Fruit fly (Drosophila melanogaster): ENCODE results near the gene RpL37A.

RpL37A gene

DNA sequence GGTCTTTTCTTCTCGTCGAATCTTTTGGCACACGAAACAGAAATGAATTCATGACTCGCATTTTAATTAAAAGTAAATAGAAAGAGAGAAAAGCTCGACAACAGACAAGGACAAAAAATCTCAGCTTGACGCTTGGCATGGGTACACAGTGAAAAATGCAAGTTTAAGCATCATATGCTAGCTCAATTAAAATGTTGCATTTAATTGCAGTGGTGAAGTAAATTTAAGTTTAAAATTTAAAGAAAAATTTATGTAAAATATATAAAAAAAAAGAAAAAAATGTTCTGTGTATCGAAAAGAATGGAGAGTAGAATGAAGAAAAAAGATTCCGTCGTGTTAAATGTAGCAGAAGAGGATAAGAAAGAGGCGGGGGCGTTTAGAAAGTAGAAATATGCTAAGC is 14.8 kb downstream of the RpL37A start (continued):
- TF ChIP-seq Hr39 (GFP tag; optimal IDR thresholded peaks at IDR 0.05), result peak; percentile 14
- TF ChIP-seq CG6854 (GFP tag; optimal IDR thresholded peaks at IDR 0.05), result no peak
- TF ChIP-seq Eip93F (GFP tag; optimal IDR thresholded peaks at IDR 0.05), result no peak
- TF ChIP-seq Sox15 (GFP tag; optimal IDR thresholded peaks at IDR 0.05), result no peak
- peak; percentile 65 for TF ChIP-seq CG32006 (GFP tag; optimal IDR thresholded peaks at IDR 0.05)
- TF ChIP-seq CG10631 (GFP tag; optimal IDR thresholded peaks at IDR 0.05), result peak; percentile 35
- TF ChIP-seq Blimp-1 (GFP tag; optimal IDR thresholded peaks at IDR 0.05), result no peak
- no peak for TF ChIP-seq CG8319 (GFP tag; optimal IDR thresholded peaks at IDR 0.05)
- TF ChIP-seq CG9139 (GFP tag; optimal IDR thresholded peaks at IDR 0.05), result no peak
- TF ChIP-seq CG6163 (GFP tag; IDR thresholded peaks at IDR 0.05), result peak; percentile 47; the same call in 2 of the 3 replicates
- TF ChIP-seq vri (GFP tag; optimal IDR thresholded peaks at IDR 0.05), result no peak
- peak; percentile 20 for TF ChIP-seq CG31627 (GFP tag; optimal IDR thresholded peaks at IDR 0.05)
- TF ChIP-seq CG1621 (tag; optimal IDR thresholded peaks at IDR 0.05), result no peak
- TF ChIP-seq achi (GFP tag; optimal IDR thresholded peaks at IDR 0.05), result peak; percentile 37
- no peak for TF ChIP-seq Smox (GFP tag; optimal IDR thresholded peaks at IDR 0.05)
- peak; percentile 31 for TF ChIP-seq topi (GFP tag; optimal IDR thresholded peaks at IDR 0.05)
- TF ChIP-seq CG7368 (GFP tag; optimal IDR thresholded peaks at IDR 0.05), result no peak
- peak; percentile 12 for TF ChIP-seq CG4318 (GFP tag; optimal IDR thresholded peaks at IDR 0.05)
- no peak for TF ChIP-seq Ets21C (GFP tag; optimal IDR thresholded peaks at IDR 0.05)
- peak; percentile 45 for TF ChIP-seq CG8632 (GFP tag; optimal IDR thresholded peaks at IDR 0.05)
- peak; percentile 13 for TF ChIP-seq Ets96B (tag; optimal IDR thresholded peaks at IDR 0.05)
- TF ChIP-seq fd85E (GFP tag; optimal IDR thresholded peaks at IDR 0.05), result no peak
- peak; percentile 37 for TF ChIP-seq CG34406 (GFP tag; optimal IDR thresholded peaks at IDR 0.05)
- peak; percentile 31 for TF ChIP-seq OdsH (GFP tag; optimal IDR thresholded peaks at IDR 0.05)
- TF ChIP-seq Hr4 (GFP tag; optimal IDR thresholded peaks at IDR 0.05), result peak; percentile 51
- peak; percentile 32 for TF ChIP-seq pdm3 (GFP tag; optimal IDR thresholded peaks at IDR 0.05)
- TF ChIP-seq CG11762 (GFP tag; optimal IDR thresholded peaks at IDR 0.05; ENCODE audit: insufficient read depth), result no peak
- no peak for TF ChIP-seq ss (GFP tag; optimal IDR thresholded peaks at IDR 0.05)
- no peak for TF ChIP-seq acj6 (GFP tag; optimal IDR thresholded peaks at IDR 0.05)
- no peak for TF ChIP-seq fkh (GFP tag; optimal IDR thresholded peaks at IDR 0.05)
- TF ChIP-seq Gug (GFP tag; IDR thresholded peaks at IDR 0.05), result no peak
- peak; percentile 49 for TF ChIP-seq esn (GFP tag; optimal IDR thresholded peaks at IDR 0.05)
- no peak for TF ChIP-seq CG6808 (GFP tag; optimal IDR thresholded peaks at IDR 0.05)
- TF ChIP-seq dac (GFP tag; optimal IDR thresholded peaks at IDR 0.05), result no peak
- no peak for TF ChIP-seq CG3032 (tag; optimal IDR thresholded peaks at IDR 0.05)
- peak; percentile 34 for TF ChIP-seq cyc (GFP tag; optimal IDR thresholded peaks at IDR 0.05)
- TF ChIP-seq CG3919 (GFP tag; optimal IDR thresholded peaks at IDR 0.05), result no peak
- no peak for TF ChIP-seq Eip75B (GFP tag; optimal IDR thresholded peaks at IDR 0.05)

DNA sequence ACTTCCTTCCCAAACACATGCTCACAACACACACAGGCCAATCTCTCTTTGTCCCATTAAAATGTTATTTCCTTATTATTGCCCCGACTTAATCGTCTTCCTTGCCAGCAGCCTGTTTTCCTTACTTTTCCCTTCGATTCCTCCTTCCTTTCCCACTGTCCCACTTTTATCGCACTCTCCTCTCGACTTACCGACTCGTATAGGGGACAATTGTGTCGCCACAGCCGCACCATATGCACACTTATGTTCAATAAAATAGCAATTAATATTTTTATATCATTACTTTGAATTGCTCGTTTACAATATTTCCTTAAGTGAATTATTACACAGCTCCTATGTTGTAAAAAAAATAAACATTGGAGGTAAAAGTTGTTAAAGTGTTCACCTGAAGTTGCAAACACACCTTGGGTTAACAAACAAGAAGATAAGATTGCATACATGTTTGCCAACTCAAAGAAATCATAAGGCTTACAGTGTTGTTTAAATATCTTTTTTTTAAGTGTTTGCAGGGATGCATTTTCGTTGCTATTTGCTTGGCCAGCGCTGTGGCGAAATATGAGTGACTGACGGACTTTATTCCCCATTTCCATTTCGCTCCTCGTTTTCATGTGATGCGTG is 16.3 kb downstream of the RpL37A start:
- TF ChIP-seq Gug (GFP tag; IDR thresholded peaks at IDR 0.05) (peak; percentile 69), ss (GFP tag; optimal IDR thresholded peaks at IDR 0.05) (peak; percentile 82 to 91), CG34406 (GFP tag; optimal IDR thresholded peaks at IDR 0.05) (peak; percentile 88), Sox14 (GFP tag; optimal IDR thresholded peaks at IDR 0.05) (peak; percentile 86), Lpt (GFP tag; optimal IDR thresholded peaks at IDR 0.05) (peak; percentile 86), esn (GFP tag; optimal IDR thresholded peaks at IDR 0.05) (peak; percentile 91), CG9139 (GFP tag; optimal IDR thresholded peaks at IDR 0.05) (peak; percentile 78), CG16779 (tag; optimal IDR thresholded peaks at IDR 0.05) (peak; percentile 79), CG3919 (GFP tag; optimal IDR thresholded peaks at IDR 0.05) (peak; percentile 89), fkh (GFP tag; optimal IDR thresholded peaks at IDR 0.05) (peak; percentile 69), OdsH (GFP tag; optimal IDR thresholded peaks at IDR 0.05) (peak; percentile 88), CG10631 (GFP tag; optimal IDR thresholded peaks at IDR 0.05) (peak; percentile 85), net (GFP tag; optimal IDR thresholded peaks at IDR 0.05) (peak; percentile 90), CG8119 (GFP tag; IDR thresholded peaks at IDR 0.05) (peak; percentile 85), CG6808 (GFP tag; optimal IDR thresholded peaks at IDR 0.05) (peak; percentile 86), Hr38 (GFP tag; optimal IDR thresholded peaks at IDR 0.05) (peak; percentile 15), CG11762 (GFP tag; optimal IDR thresholded peaks at IDR 0.05; ENCODE audit: insufficient read depth) (peak; percentile 83), CG7368 (GFP tag; optimal IDR thresholded peaks at IDR 0.05) (peak; percentile 82), CG15336 (GFP tag; IDR thresholded peaks at IDR 0.05) (peak; percentile 82), pdm3 (GFP tag; optimal IDR thresholded peaks at IDR 0.05) (peak; percentile 92), CG31627 (GFP tag; optimal IDR thresholded peaks at IDR 0.05) (peak; percentile 84), CG1621 (tag; optimal IDR thresholded peaks at IDR 0.05) (peak; percentile 81), CG6854 (GFP tag; optimal IDR thresholded peaks at IDR 0.05) (peak; percentile 84), CG10669 (GFP tag; optimal IDR thresholded peaks at IDR 0.05) (peak; percentile 88), Hr4 (GFP tag; optimal IDR thresholded peaks at IDR 0.05) (peak; percentile 91), CG11294 (GFP tag; IDR thresholded peaks at IDR 0.05) (peak; percentile 57; the same call in 1 of the 2 replicates), CG3032 (tag; optimal IDR thresholded peaks at IDR 0.05) (peak; percentile 80), cyc (GFP tag; optimal IDR thresholded peaks at IDR 0.05) (peak; percentile 81), Blimp-1 (GFP tag; optimal IDR thresholded peaks at IDR 0.05) (peak; percentile 74), Ets96B (tag; optimal IDR thresholded peaks at IDR 0.05) (peak; percentile 83)

Data from whole organism, prepupa.